Worm (Caenorhabditis elegans): ENCODE data around the gene F15B10.3.

- TF ChIP-seq him-1 (tag; optimal IDR thresholded peaks at IDR 0.05) (no peak), W03F9.2 (tag; optimal IDR thresholded peaks at IDR 0.05) (no peak)
Measured at ce11 chrIV:6602376-6602775, at the start of gene F15B10.3.
